Worm (Caenorhabditis elegans) whole organism, L1 larva: ENCODE measurements around the gene srg-27.

Source experiments
- C04F5.9 ChIP-seq: sonication (generic microtip); optimal IDR thresholded peaks from 2 replicates; lab custom pipeline; 2016; ENCODE audit warnings: missing genetic modification characterization, missing compliant biosample characterization
- C16A3.4 ChIP-seq: fragments of 150-350 bp; optimal IDR thresholded peaks from 2 replicates; lab custom pipeline; 2014; ENCODE audit warnings: missing biosample characterization, missing genetic modification characterization
- blmp-1 ChIP-seq: fragments of 150-350 bp; optimal IDR thresholded peaks from 2 replicates; lab custom pipeline; 2014; ENCODE audit warnings: missing biosample characterization, missing genetic modification characterization
- ceh-63 ChIP-seq: fragments of 200-800 bp; sonication (Bioruptor generic); optimal IDR thresholded peaks from 2 replicates; lab custom pipeline; 2018; ENCODE audit warnings: mild to moderate bottlenecking, missing genetic modification characterization, missing compliant biosample characterization
- ceh-8 ChIP-seq: fragments of 200-800 bp; sonication (Bioruptor generic); optimal IDR thresholded peaks from 2 replicates; lab custom pipeline; 2018; ENCODE audit warnings: mild to moderate bottlenecking, missing genetic modification characterization, moderate library complexity, missing compliant biosample characterization
- ceh-88 ChIP-seq: fragments of 200-800 bp; sonication (Bioruptor generic); IDR thresholded peaks from 2 replicates; pipeline ENCODE4 v1.3.6; 2022; ENCODE audit warnings: missing genetic modification characterization, missing compliant biosample characterization
- ceh-90 ChIP-seq: sonication (generic microtip); optimal IDR thresholded peaks from 2 replicates; lab custom pipeline; 2016; ENCODE audit warnings: missing genetic modification characterization, missing compliant biosample characterization
- dpl-1 ChIP-seq, 3 experiments: fragments of 150-350 bp in 2 of 3; sonication (generic microtip) in 1 of 3; optimal IDR thresholded peaks; 2 replicates each; lab custom pipeline; 2014 to 2017; ENCODE audit warnings: missing biosample characterization in 3 of 3, missing genetic modification characterization in 3 of 3, missing genetic modification reagents in 3 of 3
- dsc-1 ChIP-seq: sonication (generic microtip); optimal IDR thresholded peaks from 2 replicates; lab custom pipeline; 2016; ENCODE audit warnings: mild to moderate bottlenecking, missing genetic modification characterization, missing compliant biosample characterization
- efl-1 ChIP-seq, 4 experiments: fragments of 150-350 bp; optimal IDR thresholded peaks in 3 of 4; peaks in 1 of 4; 1 replicate in 1 of 4; 2 replicates in 3 of 4; lab custom pipeline; 2014; ENCODE audit warnings: missing biosample characterization in 2 of 4, missing genetic modification characterization in 2 of 4, missing genetic modification reagents in 2 of 4
- elt-2 ChIP-seq: sonication (generic microtip); optimal IDR thresholded peaks from 2 replicates; lab custom pipeline; 2016; ENCODE audit warnings: missing genetic modification characterization, mild to moderate bottlenecking, inconsistent platforms, missing compliant biosample characterization, missing genetic modification reagents
- elt-3 ChIP-seq, 6 experiments: fragments of 150-350 bp in 1 of 6; sonication (generic microtip); optimal IDR thresholded peaks; 2 replicates each; lab custom pipeline; 2017 to 2018; ENCODE audit warnings: missing biosample characterization in 6 of 6, missing genetic modification characterization in 6 of 6, inconsistent platforms in 1 of 6
- fkh-4 ChIP-seq: sonication (generic microtip); optimal IDR thresholded peaks from 2 replicates; lab custom pipeline; 2016; ENCODE audit warnings: missing compliant biosample characterization, missing genetic modification characterization, borderline replicate concordance
- hlh-17 ChIP-seq: fragments of 200-800 bp; sonication (Bioruptor generic); optimal IDR thresholded peaks from 2 replicates; lab custom pipeline; 2018; ENCODE audit warnings: missing genetic modification characterization, mild to moderate bottlenecking, missing compliant biosample characterization, moderate library complexity, borderline replicate concordance
- hlh-4 ChIP-seq: sonication (generic microtip); optimal IDR thresholded peaks from 2 replicates; lab custom pipeline; 2016; ENCODE audit warnings: mild to moderate bottlenecking, missing genetic modification characterization, missing compliant biosample characterization
- hpl-2 ChIP-seq: fragments of 150-350 bp; optimal IDR thresholded peaks from 2 replicates; lab custom pipeline; 2014; ENCODE audit warnings: missing biosample characterization, missing genetic modification reagents, missing genetic modification characterization
- irx-1 ChIP-seq: sonication (generic microtip); optimal IDR thresholded peaks from 2 replicates; lab custom pipeline; 2016; ENCODE audit warnings: missing genetic modification characterization, missing compliant biosample characterization
- jun-1 ChIP-seq: fragments of 150-350 bp; optimal IDR thresholded peaks from 2 replicates; lab custom pipeline; 2014; ENCODE audit warnings: missing biosample characterization, missing genetic modification reagents, missing genetic modification characterization
- lin-14 ChIP-seq: fragments of 200-800 bp; sonication (Bioruptor generic); optimal IDR thresholded peaks from 2 replicates; lab custom pipeline; 2018; ENCODE audit warnings: mild to moderate bottlenecking, missing genetic modification characterization, moderate library complexity, missing compliant biosample characterization
- lin-35 ChIP-seq, 2 experiments: fragments of 150-350 bp; optimal IDR thresholded peaks; 2 replicates each; lab custom pipeline; 2014; ENCODE audit warnings: missing biosample characterization in 2 of 2, missing genetic modification characterization in 2 of 2, missing genetic modification reagents in 2 of 2
- lsy-2 ChIP-seq, 2 experiments: fragments of 150-350 bp; optimal IDR thresholded peaks; 2 replicates each; lab custom pipeline; 2014; ENCODE audit warnings: missing biosample characterization in 2 of 2, missing genetic modification characterization in 2 of 2
- mdl-1 ChIP-seq, 2 experiments: fragments of 150-350 bp; optimal IDR thresholded peaks; 2 replicates each; lab custom pipeline; 2014 to 2017; ENCODE audit warnings: missing biosample characterization in 2 of 2, missing genetic modification characterization in 2 of 2, inconsistent platforms in 1 of 2
- mef-2 ChIP-seq: fragments of 150-350 bp; optimal IDR thresholded peaks from 2 replicates; lab custom pipeline; 2014; ENCODE audit warnings: missing biosample characterization, missing genetic modification characterization
- mep-1 ChIP-seq: fragments of 150-350 bp; optimal IDR thresholded peaks from 2 replicates; lab custom pipeline; 2014; ENCODE audit warnings: missing biosample characterization, missing genetic modification characterization
- nhr-20 ChIP-seq: sonication (generic microtip); optimal IDR thresholded peaks from 2 replicates; lab custom pipeline; 2016; ENCODE audit warnings: mild to moderate bottlenecking, missing genetic modification characterization, missing compliant biosample characterization
- nhr-237 ChIP-seq: fragments of 150-350 bp; optimal IDR thresholded peaks from 2 replicates; lab custom pipeline; 2014; ENCODE audit warnings: missing biosample characterization, missing genetic modification characterization
- nhr-47 ChIP-seq: sonication (generic microtip); optimal IDR thresholded peaks from 2 replicates; lab custom pipeline; 2016; ENCODE audit warnings: mild to moderate bottlenecking, missing genetic modification characterization, moderate library complexity, missing compliant biosample characterization
- nhr-71 ChIP-seq: sonication (generic microtip); optimal IDR thresholded peaks from 2 replicates; lab custom pipeline; 2016; ENCODE audit warnings: mild to moderate bottlenecking, missing genetic modification characterization, moderate library complexity, missing compliant biosample characterization
- nhr-77 ChIP-seq: fragments of 150-350 bp; optimal IDR thresholded peaks from 2 replicates; lab custom pipeline; 2014; ENCODE audit warnings: missing biosample characterization, missing genetic modification characterization
- nhr-85 ChIP-seq: sonication (generic microtip); peaks from one replicate; lab custom pipeline; 2016; ENCODE audit warnings: missing genetic modification characterization, inconsistent platforms, missing compliant biosample characterization
- nhr-90 ChIP-seq: sonication (generic microtip); optimal IDR thresholded peaks from 2 replicates; lab custom pipeline; 2016; ENCODE audit warnings: mild to moderate bottlenecking, missing genetic modification characterization, missing compliant biosample characterization; ENCODE audit not compliant: poor library complexity
- pag-3 ChIP-seq: sonication (generic microtip); optimal IDR thresholded peaks from 2 replicates; lab custom pipeline; 2017; ENCODE audit warnings: missing genetic modification characterization, mild to moderate bottlenecking, missing compliant biosample characterization, antibody characterized with exemption, borderline replicate concordance; ENCODE audit not compliant: insufficient read depth
- rnt-1 ChIP-seq: sonication (generic microtip); optimal IDR thresholded peaks from 2 replicates; lab custom pipeline; 2016; ENCODE audit warnings: mild to moderate bottlenecking, missing genetic modification characterization, moderate library complexity, missing compliant biosample characterization
- skn-1 ChIP-seq: fragments of 150-350 bp; optimal IDR thresholded peaks from 2 replicates; lab custom pipeline; 2014; ENCODE audit warnings: missing biosample characterization, missing genetic modification characterization
- snpc-4 ChIP-seq: fragments of 150-350 bp; optimal IDR thresholded peaks from 2 replicates; lab custom pipeline; 2014; ENCODE audit warnings: missing biosample characterization, missing genetic modification characterization
- snu-23 ChIP-seq: sonication (generic microtip); optimal IDR thresholded peaks from 2 replicates; lab custom pipeline; 2016; ENCODE audit warnings: missing genetic modification characterization, missing compliant biosample characterization
- sox-4 ChIP-seq: sonication (generic microtip); optimal IDR thresholded peaks from 2 replicates; lab custom pipeline; 2016; ENCODE audit warnings: missing genetic modification characterization, missing compliant biosample characterization
- sup-37 ChIP-seq: fragments of 200-800 bp; sonication (Bioruptor generic); optimal IDR thresholded peaks from 2 replicates; lab custom pipeline; 2018; ENCODE audit warnings: mild to moderate bottlenecking, missing genetic modification characterization, missing compliant biosample characterization
- unc-62 ChIP-seq: fragments of 150-350 bp; optimal IDR thresholded peaks from 2 replicates; lab custom pipeline; 2014; ENCODE audit warnings: missing biosample characterization, missing genetic modification reagents, missing genetic modification characterization
- unc-86 ChIP-seq: sonication (generic microtip); optimal IDR thresholded peaks from 2 replicates; lab custom pipeline; 2016; ENCODE audit warnings: missing genetic modification characterization, missing compliant biosample characterization
- vab-15 ChIP-seq: sonication (generic microtip); optimal IDR thresholded peaks from 2 replicates; lab custom pipeline; 2017; ENCODE audit warnings: missing genotype, mild to moderate bottlenecking, missing genetic modification characterization, missing compliant biosample characterization
- ztf-11 ChIP-seq, 2 experiments: sonication (generic microtip); optimal IDR thresholded peaks; 2 replicates each; lab custom pipeline; 2016 to 2017; ENCODE audit warnings: missing genetic modification characterization in 2 of 2, missing biosample characterization in 1 of 2, missing compliant biosample characterization in 1 of 2

Gene srg-27

ce11 chrV:5324566-5324965 lies 15.0 kb upstream of the srg-27 start, which contains the start of gene ceh-33:
TSS of gene ceh-33 (minus strand) at chrV:5324666.
- TF ChIP-seq mdl-1 (tag; optimal IDR thresholded peaks at IDR 0.05; lab: Kevin White, UChicago) (no peak), nhr-85 (tag; lab: Kevin White, UChicago) (peak; percentile 18), sup-37 (GFP tag; lab: Kevin White, UChicago) (no peak), elt-3 (tag; optimal IDR thresholded peaks at IDR 0.05; lab: Kevin White, UChicago) (no peak), unc-62 (GFP tag; lab: Kevin White, UChicago) (no peak), C04F5.9 (no peak), irx-1 (no peak)

ce11 chrV:5328314-5328713 lies 11.3 kb upstream of the srg-27 start, which contains the start of gene C10G8.8:
TSS of gene C10G8.8 (minus strand) at chrV:5328414.
- no peak for TF ChIP-seq sox-4 (tag; lab: Kevin White, UChicago)
- no peak for TF ChIP-seq hlh-4 (tag; lab: Kevin White, UChicago)
- no peak for TF ChIP-seq ceh-88
- TF ChIP-seq unc-86 (tag; lab: Kevin White, UChicago), result no peak
- no peak for TF ChIP-seq mef-2 (tag; lab: Kevin White, UChicago)
- no peak for TF ChIP-seq nhr-237 (tag; lab: Kevin White, UChicago)
- TF ChIP-seq skn-1, result no peak
- no peak for TF ChIP-seq snu-23
- no peak for TF ChIP-seq ceh-90

ce11 chrV:5329677-5330266 lies 9.8 kb upstream of the srg-27 start:
- TF ChIP-seq pag-3 (tag; lab: Kevin White, UChicago) (peak; percentile 85), nhr-85 (tag; lab: Kevin White, UChicago) (peak; percentile 66), elt-3 (tag; optimal IDR thresholded peaks at IDR 0.05; lab: Kevin White, UChicago) (peak in 2 of 6 experiments; percentile 17 to 49), fkh-4 (tag; lab: Kevin White, UChicago) (no peak), nhr-237 (tag; lab: Kevin White, UChicago) (peak; percentile 14), vab-15 (tag; lab: Kevin White, UChicago) (no peak), nhr-71 (peak; percentile 51), rnt-1 (tag; lab: Kevin White, UChicago) (peak; percentile 36), hpl-2 (GFP tag; lab: Kevin White, UChicago) (no peak), mef-2 (tag; lab: Kevin White, UChicago) (no peak), nhr-47 (peak; percentile 28), lin-14 (peak; percentile 86), lin-35 (GFP tag; optimal IDR thresholded peaks at IDR 0.05; lab: Kevin White, UChicago) (peak in 1 of 2 experiments; percentile 6), mdl-1 (tag; optimal IDR thresholded peaks at IDR 0.05; lab: Kevin White, UChicago) (no peak), efl-1 (optimal IDR thresholded peaks at IDR 0.05; lab: Kevin White, UChicago) (peak in 1 of 2 experiments; percentile 5), efl-1 (GFP tag; optimal IDR thresholded peaks at IDR 0.05 in 1 of 2; lab: Kevin White, UChicago) (peak; percentile 13 to 94), dsc-1 (tag; lab: Kevin White, UChicago) (peak; percentile 25), ceh-90 (no peak), lsy-2 (tag; optimal IDR thresholded peaks at IDR 0.05; lab: Kevin White, UChicago) (peak in 1 of 2 experiments; percentile 39), ceh-63 (GFP tag; lab: Kevin White, UChicago) (no peak), snpc-4 (tag; lab: Kevin White, UChicago) (peak; percentile 6), snu-23 (peak; percentile 50), hlh-17 (GFP tag; lab: Kevin White, UChicago) (no peak), nhr-77 (tag; lab: Kevin White, UChicago) (peak; percentile 45), blmp-1 (tag; lab: Kevin White, UChicago) (peak; percentile 93), jun-1 (no peak), dpl-1 (GFP tag; optimal IDR thresholded peaks at IDR 0.05; lab: Kevin White, UChicago) (peak in 2 of 3 experiments; percentile 8 to 18), elt-2 (tag; lab: Kevin White, UChicago) (peak; percentile 46), nhr-20 (tag; lab: Kevin White, UChicago) (peak; percentile 60), mep-1 (tag; lab: Kevin White, UChicago) (peak; percentile 59), unc-86 (tag; lab: Kevin White, UChicago) (no peak), ceh-8 (GFP tag; lab: Kevin White, UChicago) (no peak), nhr-90 (tag; lab: Kevin White, UChicago) (peak; percentile 67), ztf-11 (tag; optimal IDR thresholded peaks at IDR 0.05; lab: Kevin White, UChicago) (no peak), C16A3.4 (tag; lab: Kevin White, UChicago) (peak; percentile 26)
